Fruit fly (Drosophila melanogaster): ENCODE results near the gene Edg84A.
A peak's percentile ranks its signal among the peaks of the same experiment; 100 is the strongest.

Gene Edg84A

dm6 chr3R:6659941-6660340, 24.3 kb upstream of the Edg84A start, which contains the start of gene agt (continued):
- TF ChIP-seq CG15601 (tag; optimal IDR thresholded peaks at IDR 0.05) (peak; percentile 10), Dip3 (GFP tag; optimal IDR thresholded peaks at IDR 0.05) (no peak), CG10366 (GFP tag; IDR thresholded peaks at IDR 0.05) (no peak), oc (tag; optimal IDR thresholded peaks at IDR 0.05) (no peak), CG4328 (GFP tag; optimal IDR thresholded peaks at IDR 0.05) (no peak), CG11504 (tag; optimal IDR thresholded peaks at IDR 0.05) (peak; percentile 39), Max (GFP tag; optimal IDR thresholded peaks at IDR 0.05) (peak; percentile 11), Fer1 (GFP tag; optimal IDR thresholded peaks at IDR 0.05) (no peak), CG10209 (GFP tag; optimal IDR thresholded peaks at IDR 0.05) (no peak), sug (tag; optimal IDR thresholded peaks at IDR 0.05) (peak; percentile 27), Doc3 (GFP tag; IDR thresholded peaks at IDR 0.05; ENCODE audit: partially characterized antibody) (no peak), tap (tag; optimal IDR thresholded peaks at IDR 0.05) (no peak), lilli (GFP tag; optimal IDR thresholded peaks at IDR 0.05) (no peak), CG6765 (GFP tag; optimal IDR thresholded peaks at IDR 0.05) (no peak), CrebB (tag; optimal IDR thresholded peaks at IDR 0.05) (no peak), CG3065 (GFP tag; optimal IDR thresholded peaks at IDR 0.05) (no peak), tio (GFP tag; optimal IDR thresholded peaks at IDR 0.05) (no peak), mam (GFP tag; optimal IDR thresholded peaks at IDR 0.05) (no peak), prd (optimal IDR thresholded peaks at IDR 0.05) (no peak), prd (GFP tag; IDR thresholded peaks at IDR 0.05) (0 out of 3 replicates have a peak, but pooled peaks have one; percentile 6), peb (GFP tag; IDR thresholded peaks at IDR 0.05) (no peak), tgo (GFP tag; IDR thresholded peaks at IDR 0.05) (no peak), CG1832 (GFP tag; optimal IDR thresholded peaks at IDR 0.05) (no peak), ash1 (GFP tag; optimal IDR thresholded peaks at IDR 0.05) (no peak), ERR (GFP tag; optimal IDR thresholded peaks at IDR 0.05) (no peak), CG15696 (tag; optimal IDR thresholded peaks at IDR 0.05) (no peak), GATAe (GFP tag; conservative IDR thresholded peaks at IDR 0.05) (no peak), CG6175 (GFP tag; IDR thresholded peaks at IDR 0.05) (no peak), bigmax (GFP tag; optimal IDR thresholded peaks at IDR 0.05) (no peak), sisA (GFP tag; IDR thresholded peaks at IDR 0.05) (no peak), ro (GFP tag; IDR thresholded peaks at IDR 0.05) (no peak), dpn (GFP tag; optimal IDR thresholded peaks at IDR 0.05) (no peak), Ptx1 (GFP tag; IDR thresholded peaks at IDR 0.05) (no peak), CG9817 (tag; optimal IDR thresholded peaks at IDR 0.05) (peak; percentile 11), D (optimal IDR thresholded peaks at IDR 0.05) (no peak), D (GFP tag; optimal IDR thresholded peaks at IDR 0.05) (no peak), YL-1 (GFP tag; optimal IDR thresholded peaks at IDR 0.05) (peak; percentile 66), CG6813 (GFP tag; optimal IDR thresholded peaks at IDR 0.05) (no peak), seq (GFP tag; IDR thresholded peaks at IDR 0.05) (no peak), Hr39 (optimal IDR thresholded peaks at IDR 0.05) (no peak), CG11456 (GFP tag; IDR thresholded peaks at IDR 0.05) (no peak), vfl (GFP tag; optimal IDR thresholded peaks at IDR 0.05) (no peak), CG1647 (GFP tag; optimal IDR thresholded peaks at IDR 0.05) (no peak), CG5180 (GFP tag; optimal IDR thresholded peaks at IDR 0.05) (no peak), Ravus (GFP tag; IDR thresholded peaks at IDR 0.05) (no peak), CG7372 (GFP tag; IDR thresholded peaks at IDR 0.05) (no peak), CG10274 (GFP tag; optimal IDR thresholded peaks at IDR 0.05) (no peak), Bdp1 (GFP tag; optimal IDR thresholded peaks at IDR 0.05) (no peak), CG7786 (GFP tag; optimal IDR thresholded peaks at IDR 0.05) (no peak), Six4 (GFP tag; optimal IDR thresholded peaks at IDR 0.05) (no peak), Xrp1 (GFP tag; IDR thresholded peaks at IDR 0.05) (0 out of 2 replicates have a peak, but pooled peaks have one; percentile 17), tna (GFP tag; IDR thresholded peaks at IDR 0.05; ENCODE audit: partially characterized antibody) (no peak), HmgZ (tag; optimal IDR thresholded peaks at IDR 0.05) (peak; percentile 77)

Data from whole organism, embryonic.